Worm (Caenorhabditis elegans): Measurements from ENCODE around the gene marg-1.

DNA sequence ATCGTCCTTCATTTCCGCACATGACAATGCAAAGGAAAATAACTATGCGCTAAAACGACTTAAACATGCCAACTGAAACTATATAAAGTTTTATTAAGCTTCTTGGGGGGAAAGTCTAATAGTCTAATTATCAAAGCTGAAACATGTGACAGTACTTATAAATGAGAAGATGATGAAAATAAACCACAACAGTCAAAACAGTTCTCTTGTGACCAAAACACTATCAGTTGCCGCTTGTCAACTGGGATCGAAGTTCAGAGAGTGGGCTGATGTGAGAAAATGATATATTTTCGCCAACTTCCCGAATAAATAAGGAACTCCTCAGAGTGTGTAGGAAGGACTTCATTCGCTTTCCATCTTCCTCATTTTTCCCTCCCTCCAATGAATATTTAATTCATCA lies 41.1 kb upstream of the marg-1 start:
- TF ChIP-seq pha-4 (GFP tag; IDR thresholded peaks at IDR 0.05) (no peak), pha-4 (tag; optimal IDR thresholded peaks at IDR 0.05) (no peak), T20F7.1 (GFP tag; optimal IDR thresholded peaks at IDR 0.05) (peak; percentile 24), ceh-28 (tag; optimal IDR thresholded peaks at IDR 0.05) (no peak), daf-16 (GFP tag; optimal IDR thresholded peaks at IDR 0.05) (no peak), daf-16 (tag; optimal IDR thresholded peaks at IDR 0.05) (peak; percentile 79), nhr-77 (tag; optimal IDR thresholded peaks at IDR 0.05) (peak; percentile 36), unc-39 (tag; optimal IDR thresholded peaks at IDR 0.05) (no peak)
